Fruit fly (Drosophila melanogaster) whole organism, embryonic: ENCODE data around the gene CG11307.

Experiments used
- Atf3 ChIP-seq: fragments of 200-800 bp; sonication (Bioruptor generic); optimal IDR thresholded peaks from 3 replicates; lab custom pipeline; 2016; ENCODE audit warnings: missing biosample characterization, missing genetic modification characterization
- B-H2 ChIP-seq: fragments of 200-800 bp; sonication (Bioruptor generic); optimal IDR thresholded peaks from 2 replicates; lab custom pipeline; 2018; ENCODE audit warnings: missing biosample characterization, mild to moderate bottlenecking, missing genetic modification characterization
- CG10366 ChIP-seq: fragments of 200-800 bp; sonication (Bioruptor generic); IDR thresholded peaks from 2 replicates; pipeline ENCODE4 v1.3.6; 2022; ENCODE audit warnings: missing biosample characterization, missing genetic modification characterization
- CG10654 ChIP-seq: fragments of 200-800 bp; sonication (Bioruptor generic); optimal IDR thresholded peaks from 2 replicates; lab custom pipeline; 2016; ENCODE audit warnings: missing biosample characterization, missing genetic modification characterization
- CG12219 ChIP-seq: fragments of 200-800 bp; sonication (Bioruptor generic); optimal IDR thresholded peaks from 3 replicates; lab custom pipeline; 2018; ENCODE audit warnings: missing biosample characterization, mild to moderate bottlenecking, missing genetic modification characterization
- CG12659 ChIP-seq: fragments of 200-800 bp; sonication (Bioruptor generic); optimal IDR thresholded peaks from 3 replicates; lab custom pipeline; 2017; ENCODE audit warnings: mild to moderate bottlenecking, missing biosample characterization, missing genetic modification reagents, missing genetic modification characterization
- CG12769 ChIP-seq: fragments of 200-800 bp; sonication (Bioruptor generic); optimal IDR thresholded peaks from 2 replicates; lab custom pipeline; 2019; ENCODE audit warnings: missing biosample characterization, mild to moderate bottlenecking, missing genetic modification characterization, moderate library complexity
- CG1647 ChIP-seq: fragments of 200-800 bp; sonication (Bioruptor generic); optimal IDR thresholded peaks from 3 replicates; lab custom pipeline; 2016; ENCODE audit warnings: missing biosample characterization, missing genetic modification characterization
- CG3838 ChIP-seq: fragments of 200-800 bp; sonication (Bioruptor generic); optimal IDR thresholded peaks from 3 replicates; lab custom pipeline; 2016; ENCODE audit warnings: missing biosample characterization, missing genetic modification characterization
- CG8281 ChIP-seq: fragments of 200-800 bp; sonication (Bioruptor generic); optimal IDR thresholded peaks from 2 replicates; lab custom pipeline; 2018; ENCODE audit warnings: missing biosample characterization, mild to moderate bottlenecking, missing genetic modification characterization, moderate library complexity
- CG9609 ChIP-seq: fragments of 200-800 bp; sonication (Bioruptor generic); optimal IDR thresholded peaks from 3 replicates; lab custom pipeline; 2016; ENCODE audit warnings: missing biosample characterization, missing genetic modification characterization
- CG9797 ChIP-seq: fragments of 200-800 bp; sonication (Bioruptor generic); optimal IDR thresholded peaks from 3 replicates; lab custom pipeline; 2018; ENCODE audit warnings: missing biosample characterization, mild to moderate bottlenecking, missing genetic modification characterization
- CHES-1-like ChIP-seq: fragments of 200-800 bp; sonication (Bioruptor generic); optimal IDR thresholded peaks from 2 replicates; lab custom pipeline; 2016; ENCODE audit warnings: missing biosample characterization, missing genetic modification characterization
- D ChIP-seq, 2 experiments: fragments of 200-800 bp in 1 of 2; fragments of >200 bp in 1 of 2; sonication (Bioruptor generic) in 1 of 2; optimal IDR thresholded peaks; 2 replicates in 1 of 2; 3 replicates in 1 of 2; lab custom pipeline; 2017; ENCODE audit warnings: mild to moderate bottlenecking in 1 of 2, missing biosample characterization in 1 of 2, missing genetic modification characterization in 1 of 2, missing genetic modification reagents in 1 of 2
- Dip3 ChIP-seq: fragments of 200-800 bp; sonication (Bioruptor generic); optimal IDR thresholded peaks from 3 replicates; lab custom pipeline; 2016; ENCODE audit warnings: missing biosample characterization, missing genetic modification characterization
- Fer1 ChIP-seq: fragments of 200-800 bp; sonication (Bioruptor generic); optimal IDR thresholded peaks from 2 replicates; lab custom pipeline; 2017; ENCODE audit warnings: missing biosample characterization, mild to moderate bottlenecking, missing genetic modification characterization
- HLH54F ChIP-seq: fragments of 200-800 bp; sonication (Bioruptor generic); optimal IDR thresholded peaks from 3 replicates; lab custom pipeline; 2016; ENCODE audit warnings: missing biosample characterization, missing genetic modification characterization
- HmgZ ChIP-seq: fragments of 200-800 bp; sonication (Bioruptor generic); optimal IDR thresholded peaks from 2 replicates; lab custom pipeline; 2018; ENCODE audit warnings: missing biosample characterization, mild to moderate bottlenecking, missing genetic modification characterization
- MESR4 ChIP-seq: fragments of 200-800 bp; sonication (Bioruptor generic); optimal IDR thresholded peaks from 2 replicates; lab custom pipeline; 2018; ENCODE audit warnings: missing biosample characterization, mild to moderate bottlenecking, missing genetic modification characterization, moderate library complexity
- Nf-YB ChIP-seq: fragments of 200-800 bp; sonication (Bioruptor generic); optimal IDR thresholded peaks from 3 replicates; lab custom pipeline; 2019; ENCODE audit warnings: missing biosample characterization, mild to moderate bottlenecking, missing genetic modification characterization, moderate library complexity
- Sin3A ChIP-seq: fragments of >200 bp; optimal IDR thresholded peaks from 2 replicates; lab custom pipeline; 2018
- Ssrp ChIP-seq: fragments of 200-800 bp; sonication (Bioruptor generic); optimal IDR thresholded peaks from 2 replicates; lab custom pipeline; 2018; ENCODE audit warnings: missing biosample characterization, mild to moderate bottlenecking, missing genetic modification characterization, moderate library complexity
- Trl ChIP-seq, 3 experiments: fragments of >200 bp in 2 of 3; fragments of 200-800 bp in 1 of 3; sonication (Bioruptor generic) in 1 of 3; optimal IDR thresholded peaks; 2 replicates in 1 of 3; 3 replicates in 2 of 3; lab custom pipeline; 2016 to 2017; ENCODE audit warnings: missing biosample characterization in 1 of 3, missing genetic modification characterization in 1 of 3
- Xrp1 ChIP-seq: fragments of 200-800 bp; sonication (Bioruptor generic); IDR thresholded peaks from 2 replicates; pipeline ENCODE4 v1.3.6; 2022; ENCODE audit warnings: missing biosample characterization, missing genetic modification characterization
- abd-A ChIP-seq: fragments of 200-800 bp; sonication (Bioruptor generic); optimal IDR thresholded peaks from 3 replicates; lab custom pipeline; 2019; ENCODE audit warnings: missing biosample characterization, mild to moderate bottlenecking, missing genetic modification characterization, moderate library complexity
- cg ChIP-seq: fragments of 200-800 bp; sonication (Bioruptor generic); optimal IDR thresholded peaks from 3 replicates; lab custom pipeline; 2019; ENCODE audit warnings: missing biosample characterization, mild to moderate bottlenecking, missing genetic modification characterization, moderate library complexity
- chinmo ChIP-seq: fragments of 200-800 bp; sonication (Bioruptor generic); IDR thresholded peaks from 4 replicates; pipeline ENCODE4 v1.3.6; 2022; ENCODE audit warnings: missing biosample characterization, missing genetic modification characterization; ENCODE audit not compliant: partially characterized antibody
- chm ChIP-seq: fragments of 200-800 bp; sonication (Bioruptor generic); IDR thresholded peaks from 2 replicates; pipeline ENCODE4 v1.3.6; 2022; ENCODE audit warnings: missing biosample characterization, missing genetic modification characterization
- corto ChIP-seq: fragments of 200-800 bp; sonication (Bioruptor generic); optimal IDR thresholded peaks from 2 replicates; lab custom pipeline; 2016; ENCODE audit warnings: missing biosample characterization, mild to moderate bottlenecking, missing genetic modification characterization, moderate library complexity
- dm ChIP-seq: fragments of 200-800 bp; sonication (Bioruptor generic); optimal IDR thresholded peaks from 3 replicates; lab custom pipeline; 2016; ENCODE audit warnings: missing biosample characterization, missing genetic modification characterization
- exex ChIP-seq: fragments of 200-800 bp; sonication (Bioruptor generic); optimal IDR thresholded peaks from 4 replicates; lab custom pipeline; 2018; ENCODE audit warnings: missing biosample characterization, mild to moderate bottlenecking, missing genetic modification characterization, moderate library complexity
- fru ChIP-seq: fragments of >200 bp; optimal IDR thresholded peaks from 2 replicates; lab custom pipeline; 2017
- h ChIP-seq: fragments of >200 bp; optimal IDR thresholded peaks from 2 replicates; lab custom pipeline; 2017
- hbn ChIP-seq: fragments of 200-800 bp; sonication (Bioruptor generic); IDR thresholded peaks from 2 replicates; pipeline ENCODE4 v1.3.6; 2022; ENCODE audit warnings: missing biosample characterization, missing genetic modification characterization; ENCODE audit not compliant: partially characterized antibody
- hkb ChIP-seq, 2 experiments: fragments of 200-800 bp in 1 of 2; fragments of >200 bp in 1 of 2; sonication (Bioruptor generic) in 1 of 2; IDR thresholded peaks in 1 of 2; optimal IDR thresholded peaks in 1 of 2; 2 replicates each; pipeline versions ENCODE4 v1.3.6 to Lab custom; 2017 to 2022; ENCODE audit warnings: missing biosample characterization in 1 of 2, missing genetic modification characterization in 1 of 2
- nerfin-1 ChIP-seq: fragments of 200-800 bp; sonication (Bioruptor generic); optimal IDR thresholded peaks from 3 replicates; lab custom pipeline; 2019; ENCODE audit warnings: missing biosample characterization, mild to moderate bottlenecking, missing genetic modification characterization, moderate library complexity
- nerfin-2 ChIP-seq: fragments of 200-800 bp; sonication (Bioruptor generic); IDR thresholded peaks from 2 replicates; pipeline ENCODE4 v1.3.6; 2022; ENCODE audit warnings: missing biosample characterization, missing genetic modification characterization; ENCODE audit not compliant: partially characterized antibody
- nmo ChIP-seq: fragments of 200-800 bp; sonication (Bioruptor generic); optimal IDR thresholded peaks from 2 replicates; lab custom pipeline; 2018; ENCODE audit warnings: missing biosample characterization, mild to moderate bottlenecking, missing genetic modification characterization, moderate library complexity
- onecut ChIP-seq: fragments of 200-800 bp; sonication (Bioruptor generic); IDR thresholded peaks from 2 replicates; pipeline ENCODE4 v1.3.6; 2022; ENCODE audit warnings: missing biosample characterization, missing genetic modification characterization
- repo ChIP-seq: fragments of 200-800 bp; sonication (Bioruptor generic); optimal IDR thresholded peaks from 2 replicates; lab custom pipeline; 2016; ENCODE audit warnings: missing biosample characterization, missing genetic modification characterization
- scrt ChIP-seq: fragments of 200-800 bp; sonication (Bioruptor generic); optimal IDR thresholded peaks from 2 replicates; lab custom pipeline; 2018; ENCODE audit warnings: missing biosample characterization, mild to moderate bottlenecking, missing genetic modification characterization, moderate library complexity
- sd ChIP-seq: fragments of 200-800 bp; sonication (Bioruptor generic); optimal IDR thresholded peaks from 3 replicates; lab custom pipeline; 2018; ENCODE audit warnings: missing biosample characterization, mild to moderate bottlenecking, missing genetic modification characterization, moderate library complexity
- toy ChIP-seq: fragments of 200-800 bp; sonication (Bioruptor generic); IDR thresholded peaks from 2 replicates; pipeline ENCODE4 v1.3.6; 2022; ENCODE audit warnings: missing biosample characterization, missing genetic modification characterization
- zf30C ChIP-seq: fragments of 200-800 bp; sonication (Bioruptor generic); optimal IDR thresholded peaks from 3 replicates; lab custom pipeline; 2018; ENCODE audit warnings: missing biosample characterization, mild to moderate bottlenecking, missing genetic modification characterization
- zfh1 ChIP-seq: fragments of 200-800 bp; sonication (Bioruptor generic); IDR thresholded peaks from 3 replicates; pipeline ENCODE4 v1.3.6; 2022; ENCODE audit warnings: missing biosample characterization, missing genetic modification characterization

The CG11307 gene

DNA sequence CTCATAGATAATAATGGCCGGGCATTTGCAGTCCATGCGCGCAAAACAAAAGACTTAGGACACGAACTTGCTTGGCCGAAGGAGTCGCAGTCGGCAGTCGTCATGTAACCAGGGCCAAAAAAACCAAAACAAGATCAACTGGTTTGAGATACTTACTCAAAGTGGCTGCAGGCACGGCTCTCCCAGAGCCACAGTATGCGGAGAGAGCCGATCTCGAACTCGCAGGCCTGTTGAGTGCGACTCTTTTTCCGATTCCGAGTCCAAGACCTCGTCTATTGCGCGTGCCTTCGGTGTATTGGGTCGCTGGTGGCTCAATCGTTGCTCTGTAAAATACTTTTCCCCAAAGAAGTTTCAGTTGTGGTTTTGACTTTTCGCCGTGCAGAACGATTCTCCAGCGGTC lies 27.2 kb downstream of the CG11307 start, which contains the start of gene CG43980 (continued):
- TF ChIP-seq hkb (optimal IDR thresholded peaks at IDR 0.05; lab: Kevin White, UChicago) (no peak), hkb (GFP tag; IDR thresholded peaks at IDR 0.05; lab: Robert Waterston, UW) (0 out of 2 replicates have a peak, but pooled peaks have one; percentile 33)
- TF ChIP-seq, all 482 proteins: peak for 18

DNA sequence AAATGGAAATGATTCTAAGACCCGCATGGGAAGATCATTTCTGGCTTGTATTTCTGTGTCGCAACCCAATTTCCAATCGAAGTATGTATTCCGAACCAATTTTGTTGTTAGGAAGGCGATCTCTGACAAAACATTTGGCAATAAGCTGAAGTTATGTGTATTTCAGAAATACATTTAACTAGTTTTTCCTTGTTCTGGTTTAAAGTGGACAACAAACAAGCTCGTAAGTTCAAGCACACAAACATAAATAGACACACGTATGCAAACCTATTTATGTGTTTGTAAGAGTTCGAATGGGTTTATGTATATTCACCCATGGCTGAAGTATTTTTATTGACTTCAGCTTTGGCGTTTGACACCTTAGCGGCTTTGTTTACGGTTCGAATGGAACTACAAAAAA lies 28.5 kb downstream of the CG11307 start:
- TF ChIP-seq CG3838 (GFP tag; lab: Kevin White, UChicago): no peak
- no peak for TF ChIP-seq Ssrp (tag; lab: Kevin White, UChicago)
- no peak for TF ChIP-seq nmo (GFP tag; lab: Kevin White, UChicago)
- TF ChIP-seq Dip3 (GFP tag; lab: Kevin White, UChicago): no peak
- TF ChIP-seq zf30C (GFP tag; lab: Kevin White, UChicago): no peak
- TF ChIP-seq sd: peak; percentile 60
- TF ChIP-seq Sin3A (lab: Kevin White, UChicago): no peak
- no peak for TF ChIP-seq CG1647 (GFP tag; lab: Kevin White, UChicago)
- no peak for TF ChIP-seq B-H2 (GFP tag; lab: Kevin White, UChicago)
- 0 out of 4 replicates have a peak, but pooled peaks have one; percentile 39 for TF ChIP-seq chinmo (GFP tag; lab: Robert Waterston, UW)
- no peak for TF ChIP-seq CG9797
- no peak for TF ChIP-seq hbn
- no peak for TF ChIP-seq repo
- TF ChIP-seq dm (GFP tag; lab: Kevin White, UChicago): no peak
- TF ChIP-seq HLH54F (GFP tag; lab: Kevin White, UChicago): no peak
- TF ChIP-seq Atf3 (GFP tag; lab: Kevin White, UChicago): no peak
- TF ChIP-seq corto (GFP tag; lab: Kevin White, UChicago): no peak
- TF ChIP-seq nerfin-2: no peak
- no peak for TF ChIP-seq chm (GFP tag; lab: Robert Waterston, UW)
- TF ChIP-seq CHES-1-like (GFP tag; lab: Kevin White, UChicago): no peak
- TF ChIP-seq MESR4 (GFP tag; lab: Kevin White, UChicago): no peak
- no peak for TF ChIP-seq CG12659 (GFP tag; lab: Kevin White, UChicago)
- TF ChIP-seq scrt (GFP tag; lab: Kevin White, UChicago): no peak
- TF ChIP-seq fru: no peak
- no peak for TF ChIP-seq h (lab: Kevin White, UChicago)
- no peak for TF ChIP-seq D (optimal IDR thresholded peaks at IDR 0.05; lab: Kevin White, UChicago)
- TF ChIP-seq D (GFP tag; optimal IDR thresholded peaks at IDR 0.05; lab: Kevin White, UChicago): no peak
- no peak for TF ChIP-seq zfh1 (GFP tag; lab: Robert Waterston, UW)
- TF ChIP-seq exex (tag; lab: Kevin White, UChicago): no peak
- TF ChIP-seq CG9609 (GFP tag; lab: Kevin White, UChicago): no peak
- TF ChIP-seq CG12769: peak; percentile 32
- peak; percentile 59 for TF ChIP-seq abd-A (tag; lab: Kevin White, UChicago)
- TF ChIP-seq Nf-YB (GFP tag; lab: Kevin White, UChicago): no peak
- no peak for TF ChIP-seq Fer1 (GFP tag; lab: Kevin White, UChicago)
- TF ChIP-seq CG12219 (GFP tag; lab: Kevin White, UChicago): no peak
- no peak for TF ChIP-seq Xrp1 (GFP tag; lab: Robert Waterston, UW)
- TF ChIP-seq HmgZ (tag; lab: Kevin White, UChicago): no peak
- TF ChIP-seq CG10366 (GFP tag; lab: Robert Waterston, UW): no peak
- TF ChIP-seq CG10654 (GFP tag; lab: Kevin White, UChicago): no peak
- no peak for TF ChIP-seq Trl (optimal IDR thresholded peaks at IDR 0.05; lab: Kevin White, UChicago)
- no peak for TF ChIP-seq Trl (GFP tag; optimal IDR thresholded peaks at IDR 0.05; lab: Kevin White, UChicago)
- TF ChIP-seq nerfin-1 (tag; lab: Kevin White, UChicago): no peak
- no peak for TF ChIP-seq onecut
- TF ChIP-seq cg (GFP tag; lab: Kevin White, UChicago): peak; percentile 9
- TF ChIP-seq toy (GFP tag; lab: Robert Waterston, UW): no peak
- TF ChIP-seq CG8281: no peak
- TF ChIP-seq, all 482 proteins: peak for 5
